Fruit fly (Drosophila melanogaster) whole organism, prepupa: ENCODE results near the gene PAPLA1.

Experiments
- CG15336 ChIP-seq: fragments of 200-800 bp; sonication (Bioruptor generic); IDR thresholded peaks from 2 replicates; pipeline ENCODE4 v1.3.6; 2022; ENCODE audit warnings: missing biosample characterization, missing genetic modification characterization
- CG1621 ChIP-seq: fragments of 200-800 bp; sonication (Bioruptor generic); optimal IDR thresholded peaks from 3 replicates; lab custom pipeline; 2018; ENCODE audit warnings: missing biosample characterization, mild to moderate bottlenecking, missing genetic modification characterization
- CG31627 ChIP-seq: fragments of 200-800 bp; sonication (Bioruptor generic); optimal IDR thresholded peaks from 3 replicates; lab custom pipeline; 2016; ENCODE audit warnings: missing biosample characterization, missing genetic modification characterization
- CG32006 ChIP-seq: fragments of 200-800 bp; sonication (Bioruptor generic); optimal IDR thresholded peaks from 3 replicates; lab custom pipeline; 2017; ENCODE audit warnings: missing biosample characterization, mild to moderate bottlenecking, missing genetic modification characterization
- CG4318 ChIP-seq: fragments of 200-800 bp; sonication (Bioruptor generic); optimal IDR thresholded peaks from 3 replicates; lab custom pipeline; 2017; ENCODE audit warnings: missing biosample characterization, mild to moderate bottlenecking, missing genetic modification characterization
- CG6854 ChIP-seq: fragments of 200-800 bp; sonication (Bioruptor generic); optimal IDR thresholded peaks from 2 replicates; lab custom pipeline; 2017; ENCODE audit warnings: missing biosample characterization, mild to moderate bottlenecking, missing genetic modification characterization
- CG7368 ChIP-seq: fragments of 200-800 bp; sonication (Bioruptor generic); optimal IDR thresholded peaks from 3 replicates; lab custom pipeline; 2016; ENCODE audit warnings: missing biosample characterization, missing genetic modification characterization
- Eip78C ChIP-seq: fragments of 200-800 bp; sonication (Bioruptor generic); peaks from one replicate; lab custom pipeline; 2016; ENCODE audit warnings: missing biosample characterization, missing genetic modification characterization
- Hr39 ChIP-seq: fragments of 200-800 bp; sonication (Bioruptor generic); optimal IDR thresholded peaks from 2 replicates; lab custom pipeline; 2016; ENCODE audit warnings: missing biosample characterization, missing genetic modification characterization
- Hr4 ChIP-seq: fragments of 200-800 bp; sonication (Bioruptor generic); optimal IDR thresholded peaks from 3 replicates; lab custom pipeline; 2016; ENCODE audit warnings: missing biosample characterization, missing genetic modification characterization
- Sox14 ChIP-seq: fragments of 200-800 bp; sonication (Bioruptor generic); optimal IDR thresholded peaks from 3 replicates; lab custom pipeline; 2016; ENCODE audit warnings: missing biosample characterization, missing genetic modification characterization
- dac ChIP-seq: fragments of 200-800 bp; sonication (Bioruptor generic); optimal IDR thresholded peaks from 2 replicates; lab custom pipeline; 2017; ENCODE audit warnings: missing biosample characterization, mild to moderate bottlenecking, missing genetic modification characterization
- eg ChIP-seq: fragments of 200-800 bp; sonication (Bioruptor generic); IDR thresholded peaks from 3 replicates; pipeline ENCODE4 v1.3.6; 2022; ENCODE audit warnings: missing biosample characterization, missing genetic modification characterization
- fd59A ChIP-seq: fragments of 200-800 bp; sonication (Bioruptor generic); optimal IDR thresholded peaks from 2 replicates; lab custom pipeline; 2017; ENCODE audit warnings: missing biosample characterization, mild to moderate bottlenecking, missing genetic modification characterization, missing genetic modification reagents
- salr ChIP-seq, 2 experiments: fragments of 200-800 bp; sonication (Bioruptor generic); optimal IDR thresholded peaks; 3 replicates each; lab custom pipeline; 2016 to 2018; ENCODE audit warnings: missing biosample characterization in 2 of 2, missing genetic modification characterization in 2 of 2, mild to moderate bottlenecking in 1 of 2
- ss ChIP-seq, 2 experiments: fragments of 200-800 bp; sonication (Bioruptor generic); optimal IDR thresholded peaks; 2 replicates in 1 of 2; 3 replicates in 1 of 2; lab custom pipeline; 2017 to 2018; ENCODE audit warnings: mild to moderate bottlenecking in 2 of 2, missing biosample characterization in 2 of 2, missing genetic modification characterization in 2 of 2, moderate library complexity in 1 of 2
- svp ChIP-seq: fragments of 200-800 bp; sonication (Bioruptor generic); peaks from one replicate; lab custom pipeline; 2016; ENCODE audit warnings: missing biosample characterization, missing genetic modification characterization
- vri ChIP-seq: fragments of 200-800 bp; sonication (Bioruptor generic); optimal IDR thresholded peaks from 3 replicates; lab custom pipeline; 2016; ENCODE audit warnings: missing biosample characterization, mild to moderate bottlenecking, missing genetic modification characterization

Gene PAPLA1

DNA sequence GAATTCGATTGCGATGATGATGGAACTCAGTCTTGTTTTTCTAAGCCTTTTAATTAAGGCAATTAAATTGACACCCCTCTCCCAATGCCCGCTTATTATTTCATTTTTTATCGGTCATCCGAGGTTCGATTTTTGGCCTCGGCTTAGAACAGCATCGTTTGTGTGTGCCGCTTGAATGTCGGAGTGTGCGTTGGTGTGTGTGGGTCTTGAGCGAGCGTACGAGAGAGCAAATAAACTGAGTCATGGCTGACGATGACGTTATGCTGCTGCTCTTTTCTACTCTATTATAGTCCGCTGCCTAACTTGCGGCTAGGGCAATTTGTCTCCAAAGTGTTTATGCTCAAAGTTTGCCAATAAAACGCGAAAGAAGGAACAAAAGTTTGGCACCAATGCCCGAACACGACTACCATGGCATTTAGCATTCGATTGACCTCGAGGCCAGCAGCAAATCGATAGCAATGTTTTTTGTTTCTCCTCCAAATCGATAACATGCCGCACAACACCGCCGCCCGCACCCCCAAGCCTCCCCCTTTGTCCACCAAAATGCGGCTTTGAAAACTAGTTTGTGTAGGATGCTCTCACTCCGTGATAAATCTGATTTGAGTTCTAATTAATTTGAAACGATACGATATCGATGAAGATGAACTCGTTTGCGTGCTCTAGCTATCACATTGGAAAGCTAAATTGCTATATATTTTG lies 73.8 kb downstream of the PAPLA1 start:
- TF ChIP-seq CG6854 (no peak), svp (GFP tag; lab: Kevin White, UChicago) (peak; percentile 36)

DNA sequence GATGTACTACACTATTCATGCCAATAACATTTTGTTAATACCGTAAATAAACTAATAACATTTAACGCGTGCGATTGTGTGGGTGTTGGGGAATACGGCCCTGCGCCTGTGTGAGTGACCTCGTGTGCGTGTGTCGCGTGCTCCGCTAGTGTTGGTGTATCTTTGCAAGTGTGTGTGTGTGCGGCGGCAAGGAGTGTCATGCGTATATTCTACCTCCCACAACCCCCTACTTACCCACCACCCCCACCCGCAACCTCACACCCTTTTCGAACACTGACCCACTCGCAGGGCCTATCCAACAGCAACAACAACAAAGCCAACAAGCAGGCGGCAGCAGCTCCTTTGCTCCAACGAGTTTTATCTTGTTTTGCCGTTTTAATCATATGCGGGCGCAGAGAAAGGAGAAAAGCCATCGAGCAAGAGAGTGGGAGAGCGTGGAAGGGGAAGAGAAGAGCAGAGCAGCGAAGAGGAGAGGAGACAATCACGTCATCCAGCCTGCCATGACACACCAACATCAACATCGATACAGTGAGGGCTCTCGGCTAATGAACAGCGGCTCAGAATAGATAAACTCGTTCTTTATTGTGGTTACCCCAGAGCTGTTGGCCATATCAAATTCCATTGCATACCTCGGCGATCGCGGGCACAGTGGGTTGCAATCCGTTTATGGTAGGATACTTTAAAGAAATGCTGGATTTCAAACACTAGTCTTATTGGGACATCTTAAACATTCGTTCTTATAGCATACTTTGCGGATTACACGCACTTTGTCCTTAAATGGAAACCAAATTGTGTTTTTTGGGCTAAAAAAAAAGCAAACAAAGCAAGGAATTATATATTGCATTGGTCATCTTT lies 74.9 kb downstream of the PAPLA1 start:
- peak; percentile 2 for TF ChIP-seq Sox14 (GFP tag; lab: Kevin White, UChicago)
- TF ChIP-seq ss (GFP tag; optimal IDR thresholded peaks at IDR 0.05; lab: Kevin White, UChicago) = peak in 1 of 2 experiments; percentile 30
- TF ChIP-seq CG4318 (GFP tag; lab: Kevin White, UChicago) = peak; percentile 9
- peak; percentile 6; the same call in 1 of the 3 replicates for TF ChIP-seq eg (GFP tag; lab: Robert Waterston, UW)
- no peak for TF ChIP-seq dac (GFP tag; lab: Kevin White, UChicago)
- no peak for TF ChIP-seq CG15336 (GFP tag; lab: Robert Waterston, UW)
- TF ChIP-seq CG1621 = no peak
- peak; percentile 26 for TF ChIP-seq vri (GFP tag; lab: Kevin White, UChicago)
- TF ChIP-seq CG31627 (GFP tag; lab: Kevin White, UChicago) = peak; percentile 2
- peak; percentile 19 for TF ChIP-seq Hr4 (GFP tag; lab: Kevin White, UChicago)
- TF ChIP-seq Hr39 (GFP tag; lab: Kevin White, UChicago) = peak; percentile 9
- peak; percentile 64 for TF ChIP-seq CG32006 (GFP tag; lab: Kevin White, UChicago)
- peak; percentile 4 for TF ChIP-seq CG6854
- peak; percentile 32 for TF ChIP-seq svp (GFP tag; lab: Kevin White, UChicago)
- TF ChIP-seq CG7368 (GFP tag; lab: Kevin White, UChicago) = peak; percentile 32
- TF ChIP-seq salr (GFP tag; optimal IDR thresholded peaks at IDR 0.05; lab: Kevin White, UChicago) = peak in 1 of 2 experiments; percentile 6
- peak; percentile 6 for TF ChIP-seq fd59A (GFP tag; lab: Kevin White, UChicago)
- no peak for TF ChIP-seq Eip78C (GFP tag; lab: Kevin White, UChicago)
